Fruit fly (Drosophila melanogaster) whole organism, embryonic: ENCODE results near the gene CG15196.

Source experiments
- Ada2b ChIP-seq: fragments of 200-800 bp; sonication (Bioruptor generic); IDR thresholded peaks from 2 replicates; pipeline ENCODE4 v1.3.6; 2022; ENCODE audit warnings: missing biosample characterization, missing genetic modification characterization
- Atf-2 ChIP-seq: fragments of 200-800 bp; sonication (Bioruptor generic); optimal IDR thresholded peaks from 2 replicates; lab custom pipeline; 2016; ENCODE audit warnings: missing biosample characterization, missing genetic modification characterization
- CG10543 ChIP-seq: fragments of 200-800 bp; sonication (Bioruptor generic); optimal IDR thresholded peaks from 3 replicates; lab custom pipeline; 2017; ENCODE audit warnings: missing biosample characterization, mild to moderate bottlenecking, missing genetic modification characterization, moderate library complexity
- CG11504 ChIP-seq: fragments of 200-800 bp; sonication (Bioruptor generic); optimal IDR thresholded peaks from 3 replicates; lab custom pipeline; 2019; ENCODE audit warnings: missing biosample characterization, mild to moderate bottlenecking, missing genetic modification characterization, moderate library complexity
- CG13424 ChIP-seq: fragments of 200-800 bp; sonication (Bioruptor generic); optimal IDR thresholded peaks from 2 replicates; lab custom pipeline; 2019; ENCODE audit warnings: missing biosample characterization, mild to moderate bottlenecking, missing genetic modification characterization, moderate library complexity
- CG15269 ChIP-seq: fragments of 200-800 bp; sonication (Bioruptor generic); optimal IDR thresholded peaks from 2 replicates; lab custom pipeline; 2018; ENCODE audit warnings: missing biosample characterization, mild to moderate bottlenecking, missing genetic modification characterization, moderate library complexity
- CG15601 ChIP-seq: fragments of 200-800 bp; sonication (Bioruptor generic); optimal IDR thresholded peaks from 3 replicates; lab custom pipeline; 2019; ENCODE audit warnings: missing biosample characterization, mild to moderate bottlenecking, missing genetic modification characterization, moderate library complexity
- CG15696 ChIP-seq: fragments of 200-800 bp; sonication (Bioruptor generic); optimal IDR thresholded peaks from 2 replicates; lab custom pipeline; 2019; ENCODE audit warnings: missing biosample characterization, mild to moderate bottlenecking, missing genetic modification characterization, moderate library complexity
- CG17359 ChIP-seq: fragments of 200-800 bp; sonication (Bioruptor generic); optimal IDR thresholded peaks from 3 replicates; lab custom pipeline; 2018; ENCODE audit warnings: missing biosample characterization, mild to moderate bottlenecking, missing genetic modification characterization, moderate library complexity
- CG1832 ChIP-seq: fragments of 200-800 bp; sonication (Bioruptor generic); optimal IDR thresholded peaks from 2 replicates; lab custom pipeline; 2017; ENCODE audit warnings: missing biosample characterization, mild to moderate bottlenecking, missing genetic modification characterization, inconsistent platforms
- CG32532 ChIP-seq: fragments of 200-800 bp; sonication (Bioruptor generic); IDR thresholded peaks from 2 replicates; pipeline ENCODE4 v1.3.6; 2022; ENCODE audit warnings: missing biosample characterization, missing genetic modification characterization
- CG4360 ChIP-seq: fragments of 200-800 bp; sonication (Bioruptor generic); IDR thresholded peaks from 2 replicates; pipeline ENCODE4 v1.3.6; 2022; ENCODE audit warnings: missing biosample characterization, missing genetic modification characterization
- CG7372 ChIP-seq: fragments of 200-800 bp; sonication (Bioruptor generic); IDR thresholded peaks from 2 replicates; pipeline ENCODE4 v1.3.6; 2022; ENCODE audit warnings: missing biosample characterization, missing genetic modification characterization
- CG7786 ChIP-seq: fragments of 200-800 bp; sonication (Bioruptor generic); optimal IDR thresholded peaks from 2 replicates; lab custom pipeline; 2016; ENCODE audit warnings: missing biosample characterization, missing genetic modification characterization
- CG9876 ChIP-seq: fragments of 200-800 bp; sonication (Bioruptor generic); optimal IDR thresholded peaks from 2 replicates; lab custom pipeline; 2016; ENCODE audit warnings: missing biosample characterization, missing genetic modification characterization
- CG9932 ChIP-seq: fragments of 200-800 bp; sonication (Bioruptor generic); IDR thresholded peaks from 2 replicates; pipeline ENCODE4 v1.3.6; 2022; ENCODE audit warnings: missing biosample characterization, missing genetic modification characterization
- Dad ChIP-seq: fragments of 200-800 bp; sonication (Bioruptor generic); optimal IDR thresholded peaks from 3 replicates; lab custom pipeline; 2016; ENCODE audit warnings: missing biosample characterization, missing genetic modification characterization
- Deaf1 ChIP-seq: fragments of 200-800 bp; optimal IDR thresholded peaks from 3 replicates; lab custom pipeline; 2019; ENCODE audit warnings: missing biosample characterization, mild to moderate bottlenecking, missing genetic modification characterization, moderate library complexity
- Doc3 ChIP-seq: fragments of 200-800 bp; sonication (Bioruptor generic); IDR thresholded peaks from 3 replicates; pipeline ENCODE4 v1.3.6; 2022; ENCODE audit warnings: missing biosample characterization, missing genetic modification characterization; ENCODE audit not compliant: partially characterized antibody
- E2f1 ChIP-seq: fragments of 200-800 bp; sonication (Bioruptor generic); IDR thresholded peaks from 2 replicates; pipeline ENCODE4 v1.3.6; 2022; ENCODE audit warnings: missing biosample characterization, missing genetic modification characterization
- ERR ChIP-seq: fragments of 200-800 bp; sonication (Bioruptor generic); optimal IDR thresholded peaks from 2 replicates; lab custom pipeline; 2016; ENCODE audit warnings: missing biosample characterization, missing genetic modification characterization
- H2.0 ChIP-seq: fragments of 200-800 bp; sonication (Bioruptor generic); IDR thresholded peaks from 2 replicates; pipeline ENCODE4 v1.3.6; 2022; ENCODE audit warnings: missing biosample characterization, missing genetic modification characterization
- HLH3B ChIP-seq: fragments of 200-800 bp; sonication (Bioruptor generic); IDR thresholded peaks from 2 replicates; pipeline ENCODE4 v1.3.6; 2022; ENCODE audit warnings: missing biosample characterization, missing genetic modification characterization
- Hr39 ChIP-seq: fragments of >200 bp; optimal IDR thresholded peaks from 2 replicates; lab custom pipeline; 2017
- Hr51 ChIP-seq, 2 experiments: fragments of 200-800 bp; sonication (Bioruptor generic); optimal IDR thresholded peaks; 2 replicates in 1 of 2; 3 replicates in 1 of 2; lab custom pipeline; 2016 to 2018; ENCODE audit warnings: missing biosample characterization in 2 of 2, missing genetic modification characterization in 2 of 2, mild to moderate bottlenecking in 1 of 2, moderate library complexity in 1 of 2
- Med ChIP-seq: fragments of 200-800 bp; sonication (Bioruptor generic); peaks from one replicate; lab custom pipeline; 2016; ENCODE audit warnings: missing biosample characterization, missing genetic modification characterization, mild to moderate bottlenecking, inconsistent platforms, moderate library complexity
- Myb ChIP-seq: fragments of 200-800 bp; sonication (Bioruptor generic); optimal IDR thresholded peaks from 2 replicates; lab custom pipeline; 2016; ENCODE audit warnings: missing biosample characterization, missing genetic modification characterization
- NK7.1 ChIP-seq: fragments of 200-800 bp; sonication (Bioruptor generic); optimal IDR thresholded peaks from 3 replicates; lab custom pipeline; 2016; ENCODE audit warnings: missing biosample characterization, missing genetic modification characterization
- Neu2 ChIP-seq: fragments of 200-800 bp; sonication (Bioruptor generic); optimal IDR thresholded peaks from 3 replicates; lab custom pipeline; 2016; ENCODE audit warnings: missing biosample characterization, missing genetic modification characterization, borderline replicate concordance
- Poxn ChIP-seq: fragments of 200-800 bp; sonication (Bioruptor generic); IDR thresholded peaks from 2 replicates; pipeline ENCODE4 v1.3.6; 2022; ENCODE audit warnings: missing biosample characterization, missing genetic modification characterization
- Ravus ChIP-seq: fragments of 200-800 bp; sonication (Bioruptor generic); IDR thresholded peaks from 2 replicates; pipeline ENCODE4 v1.3.6; 2022; ENCODE audit warnings: missing biosample characterization, missing genetic modification characterization
- Rx ChIP-seq: fragments of 200-800 bp; sonication (Bioruptor generic); IDR thresholded peaks from 2 replicates; pipeline ENCODE4 v1.3.6; 2022; ENCODE audit warnings: missing biosample characterization, missing genetic modification characterization
- az2 ChIP-seq: fragments of 200-800 bp; sonication (Bioruptor generic); optimal IDR thresholded peaks from 3 replicates; lab custom pipeline; 2016; ENCODE audit warnings: missing biosample characterization, missing genetic modification characterization
- bowl ChIP-seq: fragments of 200-800 bp; sonication (Bioruptor generic); IDR thresholded peaks from 2 replicates; pipeline ENCODE4 v1.3.6; 2022; ENCODE audit warnings: missing biosample characterization, missing genetic modification characterization
- cg ChIP-seq: fragments of 200-800 bp; sonication (Bioruptor generic); optimal IDR thresholded peaks from 3 replicates; lab custom pipeline; 2019; ENCODE audit warnings: missing biosample characterization, mild to moderate bottlenecking, missing genetic modification characterization, moderate library complexity
- chm ChIP-seq: fragments of 200-800 bp; sonication (Bioruptor generic); IDR thresholded peaks from 2 replicates; pipeline ENCODE4 v1.3.6; 2022; ENCODE audit warnings: missing biosample characterization, missing genetic modification characterization
- danr ChIP-seq: fragments of 200-800 bp; sonication (Bioruptor generic); IDR thresholded peaks from 2 replicates; pipeline ENCODE4 v1.3.6; 2022; ENCODE audit warnings: missing biosample characterization, missing genetic modification characterization
- dysf ChIP-seq: fragments of 200-800 bp; sonication (Bioruptor generic); IDR thresholded peaks from 3 replicates; pipeline ENCODE4 v1.3.6; 2022; ENCODE audit warnings: missing biosample characterization, missing genetic modification characterization
- esg ChIP-seq: fragments of 200-800 bp; sonication (Bioruptor generic); conservative IDR thresholded peaks from 2 replicates; pipeline ENCODE4 v1.3.6; 2022; ENCODE audit warnings: missing biosample characterization, missing genetic modification characterization
- fd96Cb ChIP-seq: fragments of 200-800 bp; sonication (Bioruptor generic); optimal IDR thresholded peaks from 2 replicates; lab custom pipeline; 2018; ENCODE audit warnings: missing biosample characterization, mild to moderate bottlenecking, missing genetic modification characterization, moderate library complexity
- hth ChIP-seq: fragments of >200 bp; optimal IDR thresholded peaks from 2 replicates; lab custom pipeline; 2017; ENCODE audit warnings: inconsistent platforms
- lab ChIP-seq: fragments of 200-800 bp; sonication (Bioruptor generic); optimal IDR thresholded peaks from 3 replicates; lab custom pipeline; 2017; ENCODE audit warnings: missing biosample characterization, missing genetic modification characterization, mild to moderate bottlenecking, moderate library complexity, missing genetic modification reagents
- lmd ChIP-seq: fragments of 200-800 bp; sonication (Bioruptor generic); IDR thresholded peaks from 2 replicates; pipeline ENCODE4 v1.3.6; 2022; ENCODE audit warnings: missing biosample characterization, missing genetic modification characterization
- nom ChIP-seq: fragments of 200-800 bp; sonication (Bioruptor generic); optimal IDR thresholded peaks from 2 replicates; lab custom pipeline; 2017; ENCODE audit warnings: missing biosample characterization, missing genetic modification characterization, mild to moderate bottlenecking, moderate library complexity, missing genetic modification reagents
- pfk ChIP-seq: fragments of 200-800 bp; sonication (Bioruptor generic); optimal IDR thresholded peaks from 2 replicates; lab custom pipeline; 2018; ENCODE audit warnings: missing biosample characterization, mild to moderate bottlenecking, missing genetic modification characterization, moderate library complexity
- row ChIP-seq: fragments of 200-800 bp; sonication (Bioruptor generic); IDR thresholded peaks from 3 replicates; pipeline ENCODE4 v1.3.6; 2022; ENCODE audit warnings: missing biosample characterization, missing genetic modification characterization
- sd ChIP-seq: fragments of 200-800 bp; sonication (Bioruptor generic); optimal IDR thresholded peaks from 3 replicates; lab custom pipeline; 2018; ENCODE audit warnings: missing biosample characterization, mild to moderate bottlenecking, missing genetic modification characterization, moderate library complexity
- sob ChIP-seq: fragments of 200-800 bp; sonication (Bioruptor generic); IDR thresholded peaks from 2 replicates; pipeline ENCODE4 v1.3.6; 2022; ENCODE audit warnings: missing biosample characterization, missing genetic modification characterization
- ttk ChIP-seq: fragments of 200-800 bp; sonication (Bioruptor generic); IDR thresholded peaks from 2 replicates; pipeline ENCODE4 v2.1.2; 2022; ENCODE audit warnings: missing biosample characterization, missing genetic modification characterization

CG15196 gene

DNA sequence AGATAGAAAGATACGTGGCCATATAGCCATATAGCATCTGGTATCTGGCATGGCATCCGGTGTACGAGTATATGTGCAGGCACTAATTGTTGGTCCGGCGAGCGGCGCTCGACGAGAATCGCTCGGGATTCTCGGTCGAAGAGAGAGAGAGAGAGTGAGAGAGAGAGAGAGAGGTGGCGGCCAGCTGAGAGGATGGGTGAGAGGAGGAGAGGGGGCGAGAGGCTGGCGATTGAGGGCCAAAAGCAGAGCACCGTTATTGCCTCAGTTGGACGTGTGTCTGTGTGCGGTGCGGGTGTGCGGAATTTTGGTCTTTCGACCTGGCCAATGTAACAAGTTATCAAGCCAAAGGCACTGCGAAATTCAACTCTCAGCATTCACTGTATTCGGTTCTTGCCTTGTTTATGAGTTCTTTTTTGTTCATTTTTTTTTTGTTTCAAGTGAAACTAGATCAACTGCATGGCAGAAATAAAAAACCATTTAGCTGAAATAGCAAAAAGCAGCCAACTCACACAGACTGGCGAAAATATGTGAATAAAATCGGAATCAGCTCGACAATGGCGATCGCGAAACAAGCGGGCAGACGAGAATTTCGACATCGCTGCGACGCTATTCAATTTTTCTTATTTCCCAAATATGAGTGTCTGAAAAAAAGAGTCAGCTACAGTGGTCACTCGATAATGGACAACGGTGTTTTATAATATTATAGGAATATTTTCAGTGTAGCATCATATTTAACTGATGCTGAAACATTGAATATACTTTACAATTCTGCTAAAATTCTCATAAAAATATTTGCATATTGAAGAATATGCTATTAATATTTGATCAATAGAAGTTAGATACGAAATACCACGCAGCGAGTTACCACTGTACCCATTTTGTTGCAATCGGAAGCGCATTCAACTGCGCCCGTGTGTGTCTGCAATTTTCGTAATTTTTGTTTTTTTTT lies 36.7 kb upstream of the CG15196 start (continued):
- TF ChIP-seq CG10543 (peak; percentile 21), CG7372 (0 out of 2 replicates have a peak, but pooled peaks have one; percentile 23), CG15696 (tag; lab: Kevin White, UChicago) (no peak), chm (0 out of 2 replicates have a peak, but pooled peaks have one; percentile 25), ttk (GFP tag; lab: Robert Waterston, UW) (peak; percentile 18; the same call in 1 of the 2 replicates), Ada2b (GFP tag; lab: Robert Waterston, UW) (no peak), CG4360 (no peak), CG1832 (GFP tag; lab: Kevin White, UChicago) (peak; percentile 4), Ravus (GFP tag; lab: Robert Waterston, UW) (no peak), CG13424 (peak; percentile 10), cg (GFP tag; lab: Kevin White, UChicago) (peak; percentile 17), HLH3B (0 out of 2 replicates have a peak, but pooled peaks have one; percentile 13), H2.0 (GFP tag; lab: Robert Waterston, UW) (no peak), row (GFP tag; lab: Robert Waterston, UW) (peak; percentile 45; the same call in 2 of the 3 replicates), Dad (no peak), Neu2 (GFP tag; lab: Kevin White, UChicago) (no peak), CG15601 (tag; lab: Kevin White, UChicago) (no peak), az2 (GFP tag; lab: Kevin White, UChicago) (no peak), CG9876 (no peak), CG11504 (tag; lab: Kevin White, UChicago) (peak; percentile 27), Rx (GFP tag; lab: Robert Waterston, UW) (no peak), CG15269 (peak; percentile 2), Doc3 (GFP tag; lab: Robert Waterston, UW) (no peak), CG17359 (tag; lab: Kevin White, UChicago) (no peak), Myb (GFP tag; lab: Kevin White, UChicago) (no peak), Atf-2 (no peak), CG9932 (0 out of 2 replicates have a peak, but pooled peaks have one; percentile 19), sd (peak; percentile 6), bowl (GFP tag; lab: Robert Waterston, UW) (no peak), nom (GFP tag; lab: Kevin White, UChicago) (no peak), lab (no peak), Med (GFP tag; lab: Kevin White, UChicago) (peak; percentile 32), sob (GFP tag; lab: Robert Waterston, UW) (0 out of 2 replicates have a peak, but pooled peaks have one; percentile 6), ERR (GFP tag; lab: Kevin White, UChicago) (no peak), fd96Cb (tag; lab: Kevin White, UChicago) (no peak), dysf (peak; percentile 54; the same call in 2 of the 3 replicates), NK7.1 (no peak), Hr39 (no peak), lmd (peak; percentile 40; the same call in 1 of the 2 replicates), hth (lab: Kevin White, UChicago) (no peak), Poxn (no peak), Hr51 (GFP tag; optimal IDR thresholded peaks at IDR 0.05; lab: Kevin White, UChicago) (peak in 1 of 2 experiments; percentile 18), pfk (GFP tag; lab: Kevin White, UChicago) (no peak), CG7786 (GFP tag; lab: Kevin White, UChicago) (no peak), CG32532 (GFP tag; lab: Robert Waterston, UW) (peak; percentile 22; the same call in 1 of the 2 replicates), Deaf1 (peak; percentile 4), E2f1 (GFP tag; lab: Robert Waterston, UW) (0 out of 2 replicates have a peak, but pooled peaks have one; percentile 15), danr (GFP tag; lab: Robert Waterston, UW) (no peak), esg (GFP tag; lab: Robert Waterston, UW) (peak; percentile 30; the same call in 1 of the 2 replicates)
